Worm (Caenorhabditis elegans) whole organism, L1 larva: ENCODE data around the gene gtf-2H1.

Source experiments
- C04F5.9 ChIP-seq: sonication (generic microtip); optimal IDR thresholded peaks from 2 replicates; lab custom pipeline; 2016; ENCODE audit warnings: missing genetic modification characterization, missing compliant biosample characterization
- C16A3.4 ChIP-seq: fragments of 150-350 bp; optimal IDR thresholded peaks from 2 replicates; lab custom pipeline; 2014; ENCODE audit warnings: missing biosample characterization, missing genetic modification characterization
- C34B4.2 ChIP-seq: sonication (generic microtip); optimal IDR thresholded peaks from 2 replicates; lab custom pipeline; 2017; ENCODE audit warnings: mild to moderate bottlenecking, missing genetic modification characterization, missing compliant biosample characterization
- F16B12.6 ChIP-seq: fragments of 150-350 bp; optimal IDR thresholded peaks from 2 replicates; lab custom pipeline; 2014; ENCODE audit warnings: missing biosample characterization, missing genetic modification characterization
- Y116A8C.19 ChIP-seq: sonication (generic microtip); optimal IDR thresholded peaks from 2 replicates; lab custom pipeline; 2016; ENCODE audit warnings: missing compliant biosample characterization, missing genetic modification characterization, borderline replicate concordance
- aha-1 ChIP-seq: fragments of 150-350 bp; optimal IDR thresholded peaks from 2 replicates; lab custom pipeline; 2014; ENCODE audit warnings: missing biosample characterization, missing genetic modification characterization
- alr-1 ChIP-seq: fragments of 200-800 bp; sonication (Bioruptor generic); optimal IDR thresholded peaks from 2 replicates; lab custom pipeline; 2018; ENCODE audit warnings: borderline replicate concordance, mild to moderate bottlenecking, missing genetic modification characterization, missing compliant biosample characterization
- aly-2 ChIP-seq: fragments of 150-350 bp; optimal IDR thresholded peaks from 2 replicates; lab custom pipeline; 2014; ENCODE audit warnings: missing biosample characterization, missing genetic modification characterization
- ama-1 ChIP-seq: fragments of 150-350 bp; optimal IDR thresholded peaks from 2 replicates; lab custom pipeline; 2014
- ceh-63 ChIP-seq: fragments of 200-800 bp; sonication (Bioruptor generic); optimal IDR thresholded peaks from 2 replicates; lab custom pipeline; 2018; ENCODE audit warnings: mild to moderate bottlenecking, missing genetic modification characterization, missing compliant biosample characterization
- ceh-8 ChIP-seq: fragments of 200-800 bp; sonication (Bioruptor generic); optimal IDR thresholded peaks from 2 replicates; lab custom pipeline; 2018; ENCODE audit warnings: mild to moderate bottlenecking, missing genetic modification characterization, moderate library complexity, missing compliant biosample characterization
- ceh-82 ChIP-seq, 3 experiments: fragments of 150-350 bp in 1 of 3; sonication (generic microtip) in 2 of 3; optimal IDR thresholded peaks; 2 replicates each; lab custom pipeline; 2014 to 2017; ENCODE audit warnings: missing biosample characterization in 3 of 3, missing genetic modification characterization in 3 of 3
- dpl-1 ChIP-seq, 3 experiments: fragments of 150-350 bp in 2 of 3; sonication (generic microtip) in 1 of 3; optimal IDR thresholded peaks; 2 replicates each; lab custom pipeline; 2014 to 2017; ENCODE audit warnings: missing biosample characterization in 3 of 3, missing genetic modification characterization in 3 of 3, missing genetic modification reagents in 3 of 3
- dsc-1 ChIP-seq: sonication (generic microtip); optimal IDR thresholded peaks from 2 replicates; lab custom pipeline; 2016; ENCODE audit warnings: mild to moderate bottlenecking, missing genetic modification characterization, missing compliant biosample characterization
- efl-1 ChIP-seq, 4 experiments: fragments of 150-350 bp; optimal IDR thresholded peaks in 3 of 4; peaks in 1 of 4; 1 replicate in 1 of 4; 2 replicates in 3 of 4; lab custom pipeline; 2014; ENCODE audit warnings: missing biosample characterization in 2 of 4, missing genetic modification characterization in 2 of 4, missing genetic modification reagents in 2 of 4
- efl-3 ChIP-seq: fragments of 200-800 bp; sonication (Bioruptor generic); optimal IDR thresholded peaks from 2 replicates; lab custom pipeline; 2018; ENCODE audit warnings: mild to moderate bottlenecking, missing genetic modification characterization, missing compliant biosample characterization
- egl-13 ChIP-seq: sonication (generic microtip); optimal IDR thresholded peaks from 2 replicates; lab custom pipeline; 2016; ENCODE audit warnings: missing genotype, missing genetic modification reagents, missing genetic modification characterization, missing compliant biosample characterization
- egl-27 ChIP-seq, 2 experiments: fragments of 150-350 bp in 1 of 2; sonication (generic microtip); optimal IDR thresholded peaks; 3 replicates each; lab custom pipeline; 2017 to 2018; ENCODE audit warnings: missing biosample characterization in 2 of 2, missing genetic modification characterization in 2 of 2, missing genetic modification reagents in 2 of 2
- fkh-4 ChIP-seq: sonication (generic microtip); optimal IDR thresholded peaks from 2 replicates; lab custom pipeline; 2016; ENCODE audit warnings: missing compliant biosample characterization, missing genetic modification characterization, borderline replicate concordance
- fos-1 ChIP-seq: fragments of 150-350 bp; optimal IDR thresholded peaks from 2 replicates; lab custom pipeline; 2014; ENCODE audit warnings: missing biosample characterization, missing genetic modification characterization
- hlh-17 ChIP-seq: fragments of 200-800 bp; sonication (Bioruptor generic); optimal IDR thresholded peaks from 2 replicates; lab custom pipeline; 2018; ENCODE audit warnings: missing genetic modification characterization, mild to moderate bottlenecking, missing compliant biosample characterization, moderate library complexity, borderline replicate concordance
- irx-1 ChIP-seq: sonication (generic microtip); optimal IDR thresholded peaks from 2 replicates; lab custom pipeline; 2016; ENCODE audit warnings: missing genetic modification characterization, missing compliant biosample characterization
- isw-1 ChIP-seq: fragments of 200-800 bp; sonication (Bioruptor generic); IDR thresholded peaks from 2 replicates; pipeline ENCODE4 v1.3.6; 2022; ENCODE audit warnings: missing genetic modification characterization, missing compliant biosample characterization
- jun-1 ChIP-seq: fragments of 150-350 bp; optimal IDR thresholded peaks from 2 replicates; lab custom pipeline; 2014; ENCODE audit warnings: missing biosample characterization, missing genetic modification reagents, missing genetic modification characterization
- lin-13 ChIP-seq: fragments of 150-350 bp; optimal IDR thresholded peaks from 2 replicates; lab custom pipeline; 2014; ENCODE audit warnings: missing biosample characterization, missing genetic modification reagents, missing genetic modification characterization
- lin-35 ChIP-seq, 2 experiments: fragments of 150-350 bp; optimal IDR thresholded peaks; 2 replicates each; lab custom pipeline; 2014; ENCODE audit warnings: missing biosample characterization in 2 of 2, missing genetic modification characterization in 2 of 2, missing genetic modification reagents in 2 of 2
- lin-39 ChIP-seq: fragments of 150-350 bp; optimal IDR thresholded peaks from 2 replicates; lab custom pipeline; 2014; ENCODE audit warnings: missing biosample characterization, missing genetic modification reagents, missing genetic modification characterization
- mab-9 ChIP-seq: fragments of 200-800 bp; sonication (Bioruptor generic); IDR thresholded peaks from 2 replicates; pipeline ENCODE4 v1.3.6; 2022; ENCODE audit warnings: missing genetic modification reagents, missing genetic modification characterization, missing compliant biosample characterization
- mdl-1 ChIP-seq, 2 experiments: fragments of 150-350 bp; optimal IDR thresholded peaks; 2 replicates each; lab custom pipeline; 2014 to 2017; ENCODE audit warnings: missing biosample characterization in 2 of 2, missing genetic modification characterization in 2 of 2, inconsistent platforms in 1 of 2
- mef-2 ChIP-seq: fragments of 150-350 bp; optimal IDR thresholded peaks from 2 replicates; lab custom pipeline; 2014; ENCODE audit warnings: missing biosample characterization, missing genetic modification characterization
- nhr-11 ChIP-seq: fragments of 150-350 bp; optimal IDR thresholded peaks from 2 replicates; lab custom pipeline; 2014; ENCODE audit warnings: missing biosample characterization, missing genetic modification characterization
- nhr-12 ChIP-seq: sonication (generic microtip); optimal IDR thresholded peaks from 2 replicates; lab custom pipeline; 2017; ENCODE audit warnings: missing biosample characterization, missing genetic modification characterization
- nhr-237 ChIP-seq: fragments of 150-350 bp; optimal IDR thresholded peaks from 2 replicates; lab custom pipeline; 2014; ENCODE audit warnings: missing biosample characterization, missing genetic modification characterization
- nhr-28 ChIP-seq: fragments of 150-350 bp; optimal IDR thresholded peaks from 2 replicates; lab custom pipeline; 2014; ENCODE audit warnings: missing biosample characterization, missing genetic modification characterization
- nhr-76 ChIP-seq: sonication (generic microtip); optimal IDR thresholded peaks from 2 replicates; lab custom pipeline; 2017; ENCODE audit warnings: missing biosample characterization, missing genetic modification characterization
- nhr-84 ChIP-seq: sonication (generic microtip); optimal IDR thresholded peaks from 2 replicates; lab custom pipeline; 2017; ENCODE audit warnings: missing biosample characterization, missing genetic modification characterization
- nhr-90 ChIP-seq: sonication (generic microtip); optimal IDR thresholded peaks from 2 replicates; lab custom pipeline; 2016; ENCODE audit warnings: mild to moderate bottlenecking, missing genetic modification characterization, missing compliant biosample characterization; ENCODE audit not compliant: poor library complexity
- pag-3 ChIP-seq: sonication (generic microtip); optimal IDR thresholded peaks from 2 replicates; lab custom pipeline; 2017; ENCODE audit warnings: missing genetic modification characterization, mild to moderate bottlenecking, missing compliant biosample characterization, antibody characterized with exemption, borderline replicate concordance; ENCODE audit not compliant: insufficient read depth
- pax-3 ChIP-seq: fragments of 200-800 bp; sonication (Bioruptor generic); optimal IDR thresholded peaks from 2 replicates; lab custom pipeline; 2018; ENCODE audit warnings: mild to moderate bottlenecking, missing genetic modification characterization, moderate library complexity, missing compliant biosample characterization
- snpc-4 ChIP-seq: fragments of 150-350 bp; optimal IDR thresholded peaks from 2 replicates; lab custom pipeline; 2014; ENCODE audit warnings: missing biosample characterization, missing genetic modification characterization
- sox-4 ChIP-seq: sonication (generic microtip); optimal IDR thresholded peaks from 2 replicates; lab custom pipeline; 2016; ENCODE audit warnings: missing genetic modification characterization, missing compliant biosample characterization
- swsn-7 ChIP-seq: sonication (generic microtip); optimal IDR thresholded peaks from 2 replicates; lab custom pipeline; 2016; ENCODE audit warnings: missing genetic modification characterization, missing compliant biosample characterization
- tbx-2 ChIP-seq: sonication (generic microtip); optimal IDR thresholded peaks from 2 replicates; lab custom pipeline; 2016; ENCODE audit warnings: missing genetic modification characterization, missing compliant biosample characterization
- unc-130 ChIP-seq: fragments of 150-350 bp; optimal IDR thresholded peaks from 2 replicates; lab custom pipeline; 2017; ENCODE audit warnings: missing biosample characterization, missing genetic modification characterization, inconsistent platforms
- unc-62 ChIP-seq: fragments of 150-350 bp; optimal IDR thresholded peaks from 2 replicates; lab custom pipeline; 2014; ENCODE audit warnings: missing biosample characterization, missing genetic modification reagents, missing genetic modification characterization
- unc-86 ChIP-seq: sonication (generic microtip); optimal IDR thresholded peaks from 2 replicates; lab custom pipeline; 2016; ENCODE audit warnings: missing genetic modification characterization, missing compliant biosample characterization
- unc-98 ChIP-seq: fragments of 200-800 bp; sonication (Bioruptor generic); IDR thresholded peaks from 2 replicates; pipeline ENCODE4 v1.3.6; 2022; ENCODE audit warnings: missing genetic modification characterization, missing compliant biosample characterization
- vab-15 ChIP-seq: sonication (generic microtip); optimal IDR thresholded peaks from 2 replicates; lab custom pipeline; 2017; ENCODE audit warnings: missing genotype, mild to moderate bottlenecking, missing genetic modification characterization, missing compliant biosample characterization
- xbp-1 ChIP-seq: sonication (generic microtip); optimal IDR thresholded peaks from 2 replicates; lab custom pipeline; 2016; ENCODE audit warnings: missing genetic modification characterization, missing compliant biosample characterization
- zag-1 ChIP-seq: fragments of 150-350 bp; optimal IDR thresholded peaks from 2 replicates; lab custom pipeline; 2014; ENCODE audit warnings: missing biosample characterization, missing genetic modification characterization
- ztf-11 ChIP-seq, 2 experiments: sonication (generic microtip); optimal IDR thresholded peaks; 2 replicates each; lab custom pipeline; 2016 to 2017; ENCODE audit warnings: missing genetic modification characterization in 2 of 2, missing biosample characterization in 1 of 2, missing compliant biosample characterization in 1 of 2
- ztf-4 ChIP-seq: fragments of 150-350 bp; optimal IDR thresholded peaks from 2 replicates; lab custom pipeline; 2014; ENCODE audit warnings: missing biosample characterization, missing genetic modification characterization

The gtf-2H1 gene

DNA sequence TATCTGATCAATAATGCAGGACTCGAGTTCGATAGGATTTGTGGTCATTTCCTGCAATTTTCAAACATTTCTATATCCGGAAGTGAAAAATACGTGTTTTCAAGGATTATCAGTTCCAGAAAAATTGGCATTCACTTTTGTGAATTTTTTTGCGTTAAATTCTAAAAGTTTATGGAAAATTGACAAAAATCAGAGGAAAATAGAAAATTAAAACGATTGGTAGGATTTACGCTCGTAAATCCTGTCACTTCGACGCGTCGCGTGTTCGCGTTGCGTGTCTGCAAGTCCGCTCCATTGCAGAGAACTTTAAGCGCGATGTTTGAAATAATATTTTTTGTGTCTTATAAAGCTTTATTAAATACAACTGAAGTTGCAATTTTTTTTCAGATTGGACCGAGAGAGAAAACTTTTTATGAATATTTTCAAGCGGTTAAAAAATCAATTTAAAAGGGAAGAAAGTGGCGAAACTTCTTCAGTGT, 23.8 kb upstream of the gtf-2H1 start, which contains the start of gene rcat-1 (continued):
- TF ChIP-seq alr-1 (tag; lab: Kevin White, UChicago): no peak
- peak in 1 of 2 experiments; percentile 74 for TF ChIP-seq mdl-1 (tag; optimal IDR thresholded peaks at IDR 0.05; lab: Kevin White, UChicago)
- TF ChIP-seq swsn-7 (tag; lab: Kevin White, UChicago): peak; percentile 62
- TF ChIP-seq irx-1: peak; percentile 47
- TF ChIP-seq hlh-17 (GFP tag; lab: Kevin White, UChicago): no peak
- no peak for TF ChIP-seq ztf-4 (tag; lab: Kevin White, UChicago)
- TF ChIP-seq xbp-1 (tag; lab: Kevin White, UChicago): peak; percentile 75
- TF ChIP-seq pax-3 (tag; lab: Kevin White, UChicago): peak; percentile 29
- TF ChIP-seq snpc-4: peak; percentile 29
- TF ChIP-seq F16B12.6 (tag; lab: Kevin White, UChicago): peak; percentile 73
- TF ChIP-seq isw-1 (GFP tag; lab: Robert Waterston, UW): peak; percentile 80
- peak; percentile 44 for TF ChIP-seq dsc-1 (tag; lab: Kevin White, UChicago)
- TF ChIP-seq nhr-28 (tag; lab: Kevin White, UChicago): no peak
- TF ChIP-seq C34B4.2 (tag; lab: Kevin White, UChicago): no peak
- peak; percentile 52 for TF ChIP-seq fos-1
- TF ChIP-seq efl-3 (GFP tag; lab: Kevin White, UChicago): no peak
- no peak for TF ChIP-seq ceh-8 (GFP tag; lab: Kevin White, UChicago)
- peak; percentile 91 for TF ChIP-seq lin-13
- no peak for TF ChIP-seq Y116A8C.19
- no peak for TF ChIP-seq nhr-84
- TF ChIP-seq jun-1 (tag; lab: Kevin White, UChicago): peak; percentile 71
- no peak for TF ChIP-seq mef-2 (tag; lab: Kevin White, UChicago)
- TF ChIP-seq ztf-11 (tag; optimal IDR thresholded peaks at IDR 0.05; lab: Kevin White, UChicago): no peak
- no peak for TF ChIP-seq vab-15
- peak; percentile 98 for TF ChIP-seq unc-130
- TF ChIP-seq zag-1 (tag; lab: Kevin White, UChicago): peak; percentile 49
- no peak for TF ChIP-seq fkh-4 (tag; lab: Kevin White, UChicago)
- TF ChIP-seq tbx-2: peak; percentile 80
- TF ChIP-seq nhr-90 (tag; lab: Kevin White, UChicago): peak; percentile 55
- TF ChIP-seq lin-39 (tag; lab: Kevin White, UChicago): peak; percentile 14
- no peak for TF ChIP-seq pag-3
- peak; percentile 97 for TF ChIP-seq C16A3.4 (tag; lab: Kevin White, UChicago)
- peak; percentile 94 to 97 (median 95) for TF ChIP-seq dpl-1 (GFP tag; optimal IDR thresholded peaks at IDR 0.05; lab: Kevin White, UChicago)
- no peak for TF ChIP-seq aha-1 (tag; lab: Kevin White, UChicago)
- TF ChIP-seq nhr-12 (tag; lab: Kevin White, UChicago): no peak
- peak; percentile 78 to 95 (median 81) for TF ChIP-seq ceh-82 (tag; optimal IDR thresholded peaks at IDR 0.05; lab: Kevin White, UChicago)
- peak; percentile 8 for TF ChIP-seq ama-1 (lab: Kevin White, UChicago)
- peak; percentile 43 for TF ChIP-seq nhr-11
- TF ChIP-seq unc-62 (GFP tag; lab: Kevin White, UChicago): no peak
- no peak for TF ChIP-seq nhr-76 (tag; lab: Kevin White, UChicago)
- no peak for TF ChIP-seq ceh-63
- no peak for TF ChIP-seq egl-13 (tag; lab: Kevin White, UChicago)
- peak; percentile 81 for TF ChIP-seq nhr-237 (tag; lab: Kevin White, UChicago)
- TF ChIP-seq unc-98 (GFP tag; lab: Robert Waterston, UW): no peak
- peak; percentile 97 to 99 for TF ChIP-seq lin-35 (GFP tag; optimal IDR thresholded peaks at IDR 0.05; lab: Kevin White, UChicago)
- peak; percentile 92 to 97 for TF ChIP-seq efl-1 (optimal IDR thresholded peaks at IDR 0.05; lab: Kevin White, UChicago)
- TF ChIP-seq efl-1 (GFP tag; optimal IDR thresholded peaks at IDR 0.05 in 1 of 2; lab: Kevin White, UChicago): peak; percentile 96 to 99
- TF ChIP-seq unc-86: peak; percentile 59
- no peak for TF ChIP-seq mab-9 (GFP tag; lab: Robert Waterston, UW)
- TF ChIP-seq egl-27 (tag; optimal IDR thresholded peaks at IDR 0.05; lab: Kevin White, UChicago): peak in 1 of 2 experiments; percentile 43
- TF ChIP-seq C04F5.9 (tag; lab: Kevin White, UChicago): peak; percentile 20
- TF ChIP-seq sox-4: no peak
- peak; percentile 10 for TF ChIP-seq aly-2
